Worm (Caenorhabditis elegans): ENCODE data around the gene T11F9.14.

DNA sequence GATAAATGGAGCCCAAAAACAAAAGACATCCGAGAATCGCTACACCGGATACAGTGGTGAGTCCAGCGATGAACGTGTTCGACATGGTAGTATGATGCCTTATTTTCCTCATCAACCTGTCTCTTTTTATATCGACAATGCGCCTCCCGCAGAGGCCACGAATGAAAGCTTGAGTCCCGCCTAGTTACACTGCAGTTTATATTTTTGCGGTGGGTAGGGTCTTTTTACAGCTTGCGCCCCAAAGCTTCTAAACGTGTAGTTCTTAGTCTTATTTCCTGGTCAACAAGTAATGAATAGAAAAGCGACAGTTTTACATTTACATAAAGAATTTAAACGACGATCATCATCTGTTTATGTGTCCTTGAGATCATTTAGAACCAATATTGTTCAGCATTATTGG lies 30.4 kb downstream of the T11F9.14 start, which contains the start of gene col-156:
- TF ChIP-seq dpl-1 (GFP tag; optimal IDR thresholded peaks at IDR 0.05) = no peak
- TF ChIP-seq ztf-22 (GFP tag; optimal IDR thresholded peaks at IDR 0.05) = no peak
- TF ChIP-seq attf-3 (GFP tag; conservative IDR thresholded peaks at IDR 0.05) = no peak
- no peak for TF ChIP-seq unc-130 (GFP tag; optimal IDR thresholded peaks at IDR 0.05)
- no peak for TF ChIP-seq F57C9.4 (tag; optimal IDR thresholded peaks at IDR 0.05)
- no peak for TF ChIP-seq F52B5.7 (tag; optimal IDR thresholded peaks at IDR 0.05)
- no peak for TF ChIP-seq ztf-6 (GFP tag; IDR thresholded peaks at IDR 0.05)
- TF ChIP-seq ets-4 (GFP tag; optimal IDR thresholded peaks at IDR 0.05) = no peak
- no peak for TF ChIP-seq aptf-2 (GFP tag; conservative IDR thresholded peaks at IDR 0.05)
